In the genomic region with DNA sequence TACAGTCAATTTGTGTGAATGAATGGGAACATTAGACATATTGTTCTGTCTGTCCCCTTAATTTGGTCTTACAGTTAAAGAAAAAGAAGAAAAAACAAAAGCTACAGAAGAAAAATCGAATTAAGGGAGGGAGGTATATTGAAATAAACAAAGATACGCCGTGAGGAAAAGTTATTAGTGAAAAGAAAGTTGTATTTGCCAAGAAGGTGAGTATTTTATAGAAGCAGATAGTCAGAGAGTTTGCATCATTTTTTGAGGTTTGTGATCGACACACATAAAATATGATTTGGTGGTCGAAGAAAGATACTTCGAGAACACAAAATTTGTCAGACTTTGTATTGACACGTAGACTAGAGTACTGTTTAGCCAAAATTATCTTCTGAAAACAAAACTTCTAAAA, we compare ENCODE assay signal across 5 worm cellular contexts.
TF ChIP-seq lines count a peak whose summit lies in the region.

No protein-coding gene starts in this region.

TF ChIP-seq in whole organism, L1 larva, 84 proteins besides CTCF, POLR2A, EP300 and RAD21 (continues in another document):
- no peak for TF ChIP-seq mdl-1 (tag; optimal IDR thresholded peaks at IDR 0.05; lab: Kevin White, UChicago)
- TF ChIP-seq pag-3 (tag; optimal IDR thresholded peaks at IDR 0.05; lab: Kevin White, UChicago; ENCODE audit: borderline replicate concordance, insufficient read depth), result no peak
- peak; percentile 26 for TF ChIP-seq mep-1 (tag; optimal IDR thresholded peaks at IDR 0.05; lab: Kevin White, UChicago)
- no peak for TF ChIP-seq nhr-84 (tag; optimal IDR thresholded peaks at IDR 0.05; lab: Kevin White, UChicago)
- TF ChIP-seq pqm-1 (tag; optimal IDR thresholded peaks at IDR 0.05; lab: Kevin White, UChicago), result no peak
- no peak for TF ChIP-seq unc-98 (GFP tag; IDR thresholded peaks at IDR 0.05; lab: Robert Waterston, UW)
- peak; percentile 61 for TF ChIP-seq nhr-77 (tag; optimal IDR thresholded peaks at IDR 0.05; lab: Kevin White, UChicago)
- TF ChIP-seq lir-3 (tag; optimal IDR thresholded peaks at IDR 0.05; lab: Kevin White, UChicago; ENCODE audit: poor library complexity), result no peak
- TF ChIP-seq nhr-90 (tag; optimal IDR thresholded peaks at IDR 0.05; lab: Kevin White, UChicago; ENCODE audit: poor library complexity), result no peak
- TF ChIP-seq nhr-20 (tag; optimal IDR thresholded peaks at IDR 0.05; lab: Kevin White, UChicago), result peak; percentile 62
- no peak for TF ChIP-seq pax-3 (tag; optimal IDR thresholded peaks at IDR 0.05; lab: Kevin White, UChicago)
- TF ChIP-seq efl-1 (optimal IDR thresholded peaks at IDR 0.05; lab: Kevin White, UChicago), result no peak
- TF ChIP-seq efl-1 (GFP tag; optimal IDR thresholded peaks at IDR 0.05 in 1 of 2; lab: Kevin White, UChicago), result peak in 1 of 2 experiments; percentile 64
- peak; percentile 22 for TF ChIP-seq nhr-71 (tag; optimal IDR thresholded peaks at IDR 0.05; lab: Kevin White, UChicago)
- TF ChIP-seq hpl-2 (GFP tag; optimal IDR thresholded peaks at IDR 0.05; lab: Kevin White, UChicago), result no peak
- TF ChIP-seq rnt-1 (tag; optimal IDR thresholded peaks at IDR 0.05; lab: Kevin White, UChicago), result no peak
- peak; percentile 35 for TF ChIP-seq blmp-1 (tag; optimal IDR thresholded peaks at IDR 0.05; lab: Kevin White, UChicago)

TF ChIP-seq in whole organism, L2 larva, 48 proteins besides CTCF, POLR2A, EP300 and RAD21:
- no peak for TF ChIP-seq unc-55 (GFP tag; optimal IDR thresholded peaks at IDR 0.05; lab: Kevin White, UChicago)
- TF ChIP-seq fos-1 (tag; optimal IDR thresholded peaks at IDR 0.05; lab: Kevin White, UChicago), result peak; percentile 60
- TF ChIP-seq gmeb-1 (tag; optimal IDR thresholded peaks at IDR 0.05; lab: Kevin White, UChicago), result peak; percentile 32
- no peak for TF ChIP-seq mdl-1 (tag; optimal IDR thresholded peaks at IDR 0.05; lab: Kevin White, UChicago)
- TF ChIP-seq nhr-129 (tag; optimal IDR thresholded peaks at IDR 0.05; lab: Kevin White, UChicago), result peak; percentile 91
- TF ChIP-seq mbf-1 (tag; optimal IDR thresholded peaks at IDR 0.05; lab: Kevin White, UChicago), result no peak
- no peak for TF ChIP-seq snpc-4 (tag; optimal IDR thresholded peaks at IDR 0.05; lab: Kevin White, UChicago)
- TF ChIP-seq nhr-10 (tag; optimal IDR thresholded peaks at IDR 0.05; lab: Kevin White, UChicago), result no peak
- TF ChIP-seq sma-9 (GFP tag; optimal IDR thresholded peaks at IDR 0.05; lab: Kevin White, UChicago), result peak; percentile 49
- no peak for TF ChIP-seq sma-9 (tag; optimal IDR thresholded peaks at IDR 0.05; lab: Kevin White, UChicago)
- peak; percentile 43 for TF ChIP-seq nhr-25 (tag; optimal IDR thresholded peaks at IDR 0.05; lab: Kevin White, UChicago)
- TF ChIP-seq crh-2 (tag; optimal IDR thresholded peaks at IDR 0.05; lab: Kevin White, UChicago), result peak; percentile 24
- peak; percentile 14 for TF ChIP-seq blmp-1 (tag; optimal IDR thresholded peaks at IDR 0.05; lab: Kevin White, UChicago; ENCODE audit: insufficient read depth)

TF ChIP-seq in whole organism, L3 larva, 47 proteins besides CTCF, POLR2A, EP300 and RAD21 (continues in another document):
- TF ChIP-seq pqm-1 (tag; optimal IDR thresholded peaks at IDR 0.05; lab: Kevin White, UChicago) (peak; percentile 52), ceh-28 (tag; optimal IDR thresholded peaks at IDR 0.05; lab: Kevin White, UChicago) (no peak), snpc-4 (tag; optimal IDR thresholded peaks at IDR 0.05; lab: Kevin White, UChicago) (no peak), nhr-76 (tag; optimal IDR thresholded peaks at IDR 0.05; lab: Kevin White, UChicago) (no peak), egl-5 (tag; optimal IDR thresholded peaks at IDR 0.05; lab: Kevin White, UChicago) (no peak), ZK546.5 (tag; optimal IDR thresholded peaks at IDR 0.05; lab: Kevin White, UChicago) (no peak), elt-2 (tag; optimal IDR thresholded peaks at IDR 0.05; lab: Kevin White, UChicago) (peak; percentile 49), nhr-23 (tag; optimal IDR thresholded peaks at IDR 0.05; lab: Kevin White, UChicago) (no peak), mdl-1 (tag; optimal IDR thresholded peaks at IDR 0.05; lab: Kevin White, UChicago) (no peak), elt-3 (tag; optimal IDR thresholded peaks at IDR 0.05; lab: Kevin White, UChicago) (no peak), nhr-77 (tag; optimal IDR thresholded peaks at IDR 0.05; lab: Kevin White, UChicago) (no peak), ceh-82 (tag; optimal IDR thresholded peaks at IDR 0.05; lab: Kevin White, UChicago) (no peak), lsy-12 (tag; optimal IDR thresholded peaks at IDR 0.05; lab: Kevin White, UChicago) (no peak), nhr-237 (tag; optimal IDR thresholded peaks at IDR 0.05; lab: Kevin White, UChicago) (no peak), ceh-9 (tag; optimal IDR thresholded peaks at IDR 0.05; lab: Kevin White, UChicago) (no peak), nhr-28 (tag; optimal IDR thresholded peaks at IDR 0.05; lab: Kevin White, UChicago) (no peak), eor-1 (tag; optimal IDR thresholded peaks at IDR 0.05; lab: Kevin White, UChicago) (no peak), aly-2 (tag; optimal IDR thresholded peaks at IDR 0.05; lab: Kevin White, UChicago) (no peak), unc-39 (tag; optimal IDR thresholded peaks at IDR 0.05; lab: Kevin White, UChicago) (no peak), nhr-25 (tag; optimal IDR thresholded peaks at IDR 0.05; lab: Kevin White, UChicago) (no peak), unc-62 (GFP tag; optimal IDR thresholded peaks at IDR 0.05; lab: Kevin White, UChicago) (no peak)

TF ChIP-seq in whole organism, L4 larva, 104 proteins besides CTCF, POLR2A, EP300 and RAD21:
- TF ChIP-seq F49E8.2 (tag; optimal IDR thresholded peaks at IDR 0.05; lab: Kevin White, UChicago; ENCODE audit: borderline replicate concordance) (no peak), pqm-1 (tag; optimal IDR thresholded peaks at IDR 0.05; lab: Kevin White, UChicago) (peak; percentile 75), dmd-6 (GFP tag; IDR thresholded peaks at IDR 0.05; lab: Robert Waterston, UW) (peak; percentile 34; the same call in 1 of the 2 replicates), hlh-30 (tag; optimal IDR thresholded peaks at IDR 0.05; lab: Kevin White, UChicago; ENCODE audit: insufficient read depth) (no peak), nhr-28 (tag; optimal IDR thresholded peaks at IDR 0.05; lab: Kevin White, UChicago) (peak; percentile 96), unc-62 (GFP tag; optimal IDR thresholded peaks at IDR 0.05 in 1 of 2; lab: Kevin White, UChicago) (peak in 1 of 2 experiments; percentile 38), unc-62 (tag; optimal IDR thresholded peaks at IDR 0.05; lab: Kevin White, UChicago) (no peak), daf-16 (GFP tag; optimal IDR thresholded peaks at IDR 0.05; lab: Kevin White, UChicago) (no peak), daf-16 (tag; optimal IDR thresholded peaks at IDR 0.05; lab: Kevin White, UChicago) (peak; percentile 13), snpc-1.2 (GFP tag; IDR thresholded peaks at IDR 0.05; lab: Robert Waterston, UW) (no peak), hif-1 (tag; optimal IDR thresholded peaks at IDR 0.05; lab: Kevin White, UChicago) (peak in 1 of 2 experiments; percentile 44), dve-1 (tag; optimal IDR thresholded peaks at IDR 0.05; lab: Kevin White, UChicago; ENCODE audit: insufficient read depth) (peak; percentile 60), mep-1 (tag; optimal IDR thresholded peaks at IDR 0.05; lab: Kevin White, UChicago) (peak; percentile 8), ztf-7 (tag; optimal IDR thresholded peaks at IDR 0.05; lab: Kevin White, UChicago) (peak; percentile 4), lim-7 (GFP tag; IDR thresholded peaks at IDR 0.05; lab: Robert Waterston, UW) (0 out of 2 replicates have a peak, but pooled peaks have one; percentile 34), nhr-77 (tag; optimal IDR thresholded peaks at IDR 0.05; lab: Kevin White, UChicago) (peak; percentile 71), lsy-2 (tag; optimal IDR thresholded peaks at IDR 0.05; lab: Kevin White, UChicago) (peak in 1 of 2 experiments; percentile 28), nhr-41 (GFP tag; IDR thresholded peaks at IDR 0.05; lab: Robert Waterston, UW) (no peak), T20F7.1 (GFP tag; optimal IDR thresholded peaks at IDR 0.05; lab: Kevin White, UChicago) (peak; percentile 19)
TF ChIP-seq in whole organism, L4 larva: peak in this region for 13.

TF ChIP-seq in whole organism, young adult, 124 proteins besides CTCF, POLR2A, EP300 and RAD21:
- TF ChIP-seq pha-4 (tag; optimal IDR thresholded peaks at IDR 0.05; lab: Kevin White, UChicago) (peak; percentile 22), C06A6.2 (GFP tag; conservative IDR thresholded peaks at IDR 0.05; lab: Robert Waterston, UW) (no peak), lin-54 (GFP tag; optimal IDR thresholded peaks at IDR 0.05; lab: Kevin White, UChicago) (peak; percentile 1), F57C9.4 (tag; optimal IDR thresholded peaks at IDR 0.05; lab: Kevin White, UChicago) (no peak), hmg-20 (GFP tag; IDR thresholded peaks at IDR 0.05; lab: Robert Waterston, UW) (no peak), madf-3 (GFP tag; IDR thresholded peaks at IDR 0.05; lab: Robert Waterston, UW) (no peak), nhr-80 (tag; optimal IDR thresholded peaks at IDR 0.05; lab: Kevin White, UChicago) (peak; percentile 29), F52B5.7 (tag; optimal IDR thresholded peaks at IDR 0.05; lab: Kevin White, UChicago) (no peak), unc-130 (GFP tag; optimal IDR thresholded peaks at IDR 0.05; lab: Kevin White, UChicago) (no peak), nfya-2 (GFP tag; IDR thresholded peaks at IDR 0.05; lab: Robert Waterston, UW) (no peak), pbrm-1 (GFP tag; IDR thresholded peaks at IDR 0.05; lab: Robert Waterston, UW) (no peak), hsf-1 (GFP tag; IDR thresholded peaks at IDR 0.05; lab: Robert Waterston, UW) (no peak)
TF ChIP-seq in whole organism, young adult: peak in this region for 3.
